Fruit fly (Drosophila melanogaster): ENCODE data around the gene CG13999.

- TF ChIP-seq CG7839 (tag; optimal IDR thresholded peaks at IDR 0.05) (no peak), B-H2 (GFP tag; optimal IDR thresholded peaks at IDR 0.05) (no peak), Rfx (GFP tag; IDR thresholded peaks at IDR 0.05) (no peak), Hmx (GFP tag; optimal IDR thresholded peaks at IDR 0.05) (no peak), croc (GFP tag; conservative IDR thresholded peaks at IDR 0.05) (no peak), CG3847 (GFP tag; IDR thresholded peaks at IDR 0.05) (no peak), CG32532 (GFP tag; IDR thresholded peaks at IDR 0.05) (no peak), CkIIα-i1 (GFP tag; IDR thresholded peaks at IDR 0.05) (no peak), gce (GFP tag; IDR thresholded peaks at IDR 0.05) (no peak), CG16815 (GFP tag; optimal IDR thresholded peaks at IDR 0.05) (no peak)
Measured at dm6 chr2L:5977070-5977728, 20.9 kb upstream of the CG13999 start.
